Worm (Caenorhabditis elegans) whole organism, L2 larva: ENCODE measurements around the gene R07H5.11.

Experiments used
- ceh-82 ChIP-seq: fragments of 150-350 bp; optimal IDR thresholded peaks from 2 replicates; lab custom pipeline; 2014; ENCODE audit warnings: missing biosample characterization, missing genetic modification characterization
- dmd-4 ChIP-seq: sonication (generic microtip); optimal IDR thresholded peaks from 2 replicates; lab custom pipeline; 2017; ENCODE audit warnings: missing biosample characterization, missing genetic modification characterization
- lsy-2 ChIP-seq, 2 experiments: fragments of 150-350 bp in 1 of 2; sonication (generic microtip) in 1 of 2; optimal IDR thresholded peaks; 2 replicates each; lab custom pipeline; 2014 to 2017; ENCODE audit warnings: missing biosample characterization in 2 of 2, missing genetic modification characterization in 2 of 2
- mdl-1 ChIP-seq, 2 experiments: fragments of 150-350 bp in 1 of 2; sonication (generic microtip) in 1 of 2; optimal IDR thresholded peaks; 2 replicates each; lab custom pipeline; 2017; ENCODE audit warnings: missing biosample characterization in 2 of 2, missing genetic modification characterization in 2 of 2
- nhr-25 ChIP-seq: fragments of 150-350 bp; sonication (generic microtip); optimal IDR thresholded peaks from 3 replicates; lab custom pipeline; 2014; ENCODE audit warnings: missing biosample characterization, missing genetic modification characterization
- nhr-6 ChIP-seq: fragments of 150-350 bp; optimal IDR thresholded peaks from 2 replicates; lab custom pipeline; 2014; ENCODE audit warnings: missing biosample characterization, missing genetic modification characterization
- nhr-77 ChIP-seq: fragments of 150-350 bp; optimal IDR thresholded peaks from 2 replicates; lab custom pipeline; 2014; ENCODE audit warnings: missing biosample characterization, missing genetic modification characterization
- snpc-4 ChIP-seq: fragments of 150-350 bp; optimal IDR thresholded peaks from 2 replicates; lab custom pipeline; 2014; ENCODE audit warnings: missing biosample characterization, missing genetic modification characterization
- zag-1 ChIP-seq: fragments of 150-350 bp; optimal IDR thresholded peaks from 2 replicates; lab custom pipeline; 2014; ENCODE audit warnings: missing biosample characterization, missing genetic modification characterization

DNA sequence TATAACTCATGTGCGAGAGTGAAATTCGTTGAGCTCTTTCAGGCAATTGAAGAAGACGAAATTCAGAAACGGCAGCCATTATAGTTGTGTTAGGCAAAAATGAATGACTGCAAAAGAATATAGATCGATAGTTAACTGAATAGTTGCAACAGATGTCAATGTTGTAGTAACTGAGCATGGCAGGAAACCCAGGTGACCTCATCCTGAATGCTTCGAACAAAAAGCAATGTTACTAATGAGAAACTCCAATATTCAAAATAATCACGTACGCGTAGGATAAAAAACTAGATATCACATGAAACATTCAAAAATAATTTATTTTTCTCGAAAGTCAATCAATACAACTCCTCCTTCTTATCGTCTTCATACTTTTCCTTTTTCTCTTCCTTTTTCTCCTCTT, 40.1 kb upstream of the R07H5.11 start, which contains the start of gene fbxb-9:
- TF ChIP-seq snpc-4 (tag; lab: Kevin White, UChicago) (no peak), nhr-77 (no peak), lsy-2 (tag; optimal IDR thresholded peaks at IDR 0.05; lab: Kevin White, UChicago) (no peak), nhr-6 (tag; lab: Kevin White, UChicago) (no peak), ceh-82 (tag; lab: Kevin White, UChicago) (no peak), mdl-1 (tag; optimal IDR thresholded peaks at IDR 0.05; lab: Kevin White, UChicago) (no peak), zag-1 (tag; lab: Kevin White, UChicago) (no peak), nhr-25 (tag; lab: Kevin White, UChicago) (no peak), dmd-4 (tag; lab: Kevin White, UChicago) (no peak)
